Fruit fly (Drosophila melanogaster): ENCODE data around the gene Polr2A.

The Polr2A gene

dm6 chrX:11528026-11528702 lies 42.0 kb downstream of the Polr2A start (continued):
- no peak for TF ChIP-seq ham (GFP tag; IDR thresholded peaks at IDR 0.05)
- TF ChIP-seq disco-r (GFP tag; optimal IDR thresholded peaks at IDR 0.05), result no peak
- peak; percentile 8 for TF ChIP-seq CG2120 (GFP tag; optimal IDR thresholded peaks at IDR 0.05)
- TF ChIP-seq ewg (GFP tag; optimal IDR thresholded peaks at IDR 0.05), result peak; percentile 65
- TF ChIP-seq zfh2 (GFP tag; optimal IDR thresholded peaks at IDR 0.05), result no peak
- peak; percentile 39 for TF ChIP-seq stwl (tag; optimal IDR thresholded peaks at IDR 0.05)
- TF ChIP-seq CG17912 (GFP tag; optimal IDR thresholded peaks at IDR 0.05), result no peak
- TF ChIP-seq ERR (GFP tag; optimal IDR thresholded peaks at IDR 0.05), result no peak
- TF ChIP-seq wor (GFP tag; IDR thresholded peaks at IDR 0.05), result peak; percentile 59
- TF ChIP-seq CG9876 (GFP tag; optimal IDR thresholded peaks at IDR 0.05), result no peak
- TF ChIP-seq trh (GFP tag; optimal IDR thresholded peaks at IDR 0.05), result peak; percentile 39
- peak; percentile 66 for TF ChIP-seq tgo (GFP tag; IDR thresholded peaks at IDR 0.05)
- peak; percentile 43 for TF ChIP-seq TFAM (GFP tag; optimal IDR thresholded peaks at IDR 0.05)
- no peak for TF ChIP-seq D (optimal IDR thresholded peaks at IDR 0.05)
- TF ChIP-seq D (GFP tag; optimal IDR thresholded peaks at IDR 0.05), result peak; percentile 90
- TF ChIP-seq CG8388 (GFP tag; optimal IDR thresholded peaks at IDR 0.05), result peak; percentile 81
- TF ChIP-seq inv (GFP tag; IDR thresholded peaks at IDR 0.05; ENCODE audit: partially characterized antibody), result no peak
- peak; percentile 86 for TF ChIP-seq CoRest (tag; optimal IDR thresholded peaks at IDR 0.05)
- TF ChIP-seq ash1 (GFP tag; optimal IDR thresholded peaks at IDR 0.05), result no peak
- TF ChIP-seq CG2202 (tag; optimal IDR thresholded peaks at IDR 0.05), result peak; percentile 86
- peak; percentile 63; the same call in 1 of the 2 replicates for TF ChIP-seq Ada2b (GFP tag; IDR thresholded peaks at IDR 0.05)
- TF ChIP-seq CHES-1-like (GFP tag; optimal IDR thresholded peaks at IDR 0.05), result no peak
- peak; percentile 22 for TF ChIP-seq nau (GFP tag; optimal IDR thresholded peaks at IDR 0.05)
- peak; percentile 60 for TF ChIP-seq CG5180 (GFP tag; optimal IDR thresholded peaks at IDR 0.05)
- peak; percentile 33 for TF ChIP-seq HHEX (GFP tag; optimal IDR thresholded peaks at IDR 0.05)
- TF ChIP-seq CG3065 (GFP tag; optimal IDR thresholded peaks at IDR 0.05), result peak; percentile 49
- no peak for TF ChIP-seq fru (optimal IDR thresholded peaks at IDR 0.05)
- TF ChIP-seq Scr (GFP tag; IDR thresholded peaks at IDR 0.05; ENCODE audit: partially characterized antibody), result no peak
- peak; percentile 65 for TF ChIP-seq Max (GFP tag; optimal IDR thresholded peaks at IDR 0.05)
- TF ChIP-seq CG3163 (GFP tag; optimal IDR thresholded peaks at IDR 0.05), result no peak
- TF ChIP-seq CG8924 (tag; optimal IDR thresholded peaks at IDR 0.05), result peak; percentile 87
- TF ChIP-seq CG12219 (GFP tag; optimal IDR thresholded peaks at IDR 0.05), result peak; percentile 74
- peak; percentile 90 for TF ChIP-seq Ets65A (GFP tag)
- TF ChIP-seq Trl (optimal IDR thresholded peaks at IDR 0.05), result no peak
- peak; percentile 51 for TF ChIP-seq Trl (GFP tag; optimal IDR thresholded peaks at IDR 0.05)
- TF ChIP-seq sens-2 (GFP tag; IDR thresholded peaks at IDR 0.05), result peak; percentile 73
- TF ChIP-seq BtbVII (GFP tag; optimal IDR thresholded peaks at IDR 0.05), result peak; percentile 39
- peak; percentile 58 for TF ChIP-seq CG11723 (GFP tag; optimal IDR thresholded peaks at IDR 0.05)
- TF ChIP-seq CG30431 (GFP tag; optimal IDR thresholded peaks at IDR 0.05), result peak; percentile 68
- TF ChIP-seq z (GFP tag; IDR thresholded peaks at IDR 0.05), result 0 out of 3 replicates have a peak, but pooled peaks have one; percentile 30
- TF ChIP-seq Mad (GFP tag; optimal IDR thresholded peaks at IDR 0.05), result peak; percentile 30
- TF ChIP-seq NC2β (GFP tag; optimal IDR thresholded peaks at IDR 0.05), result peak; percentile 23
- TF ChIP-seq zf30C (GFP tag; optimal IDR thresholded peaks at IDR 0.05), result no peak
- TF ChIP-seq CG31388 (GFP tag; optimal IDR thresholded peaks at IDR 0.05), result peak; percentile 42
- no peak for TF ChIP-seq Dfd (GFP tag; optimal IDR thresholded peaks at IDR 0.05)
- peak; percentile 42 for TF ChIP-seq Camta (GFP tag; optimal IDR thresholded peaks at IDR 0.05)
- peak; percentile 71; the same call in 2 of the 3 replicates for TF ChIP-seq H15 (GFP tag; IDR thresholded peaks at IDR 0.05)
- no peak for TF ChIP-seq CG7963 (GFP tag; IDR thresholded peaks at IDR 0.05; ENCODE audit: partially characterized antibody)
- peak; percentile 80 for TF ChIP-seq CG10431 (GFP tag; optimal IDR thresholded peaks at IDR 0.05)
- TF ChIP-seq CG6765 (GFP tag; optimal IDR thresholded peaks at IDR 0.05), result no peak
- TF ChIP-seq sisA (GFP tag; IDR thresholded peaks at IDR 0.05), result peak; percentile 78

Measured in whole organism, embryonic.